Worm (Caenorhabditis elegans): ENCODE measurements around the gene srw-6.

- no peak for TF ChIP-seq flt-1 (GFP tag; IDR thresholded peaks at IDR 0.05)
- no peak for TF ChIP-seq tra-4 (tag; optimal IDR thresholded peaks at IDR 0.05)
- no peak for TF ChIP-seq ama-1 (optimal IDR thresholded peaks at IDR 0.05)
- no peak for TF ChIP-seq ceh-36 (tag; optimal IDR thresholded peaks at IDR 0.05)
- no peak for TF ChIP-seq tbx-37 (GFP tag; conservative IDR thresholded peaks at IDR 0.05)
- no peak for TF ChIP-seq hmg-4 (GFP tag; optimal IDR thresholded peaks at IDR 0.05)
- TF ChIP-seq sea-1 (GFP tag; conservative IDR thresholded peaks at IDR 0.05): no peak
- no peak for TF ChIP-seq F13C5.2 (tag; optimal IDR thresholded peaks at IDR 0.05)
- TF ChIP-seq ceh-13 (GFP tag; optimal IDR thresholded peaks at IDR 0.05): no peak
These were observed 33.0 kb downstream of the srw-6 start for ce11 chrV:3841462-3841861.

Data from whole organism, early embryonic.